Fruit fly (Drosophila melanogaster): ENCODE data around the gene p.

Gene p

DNA sequence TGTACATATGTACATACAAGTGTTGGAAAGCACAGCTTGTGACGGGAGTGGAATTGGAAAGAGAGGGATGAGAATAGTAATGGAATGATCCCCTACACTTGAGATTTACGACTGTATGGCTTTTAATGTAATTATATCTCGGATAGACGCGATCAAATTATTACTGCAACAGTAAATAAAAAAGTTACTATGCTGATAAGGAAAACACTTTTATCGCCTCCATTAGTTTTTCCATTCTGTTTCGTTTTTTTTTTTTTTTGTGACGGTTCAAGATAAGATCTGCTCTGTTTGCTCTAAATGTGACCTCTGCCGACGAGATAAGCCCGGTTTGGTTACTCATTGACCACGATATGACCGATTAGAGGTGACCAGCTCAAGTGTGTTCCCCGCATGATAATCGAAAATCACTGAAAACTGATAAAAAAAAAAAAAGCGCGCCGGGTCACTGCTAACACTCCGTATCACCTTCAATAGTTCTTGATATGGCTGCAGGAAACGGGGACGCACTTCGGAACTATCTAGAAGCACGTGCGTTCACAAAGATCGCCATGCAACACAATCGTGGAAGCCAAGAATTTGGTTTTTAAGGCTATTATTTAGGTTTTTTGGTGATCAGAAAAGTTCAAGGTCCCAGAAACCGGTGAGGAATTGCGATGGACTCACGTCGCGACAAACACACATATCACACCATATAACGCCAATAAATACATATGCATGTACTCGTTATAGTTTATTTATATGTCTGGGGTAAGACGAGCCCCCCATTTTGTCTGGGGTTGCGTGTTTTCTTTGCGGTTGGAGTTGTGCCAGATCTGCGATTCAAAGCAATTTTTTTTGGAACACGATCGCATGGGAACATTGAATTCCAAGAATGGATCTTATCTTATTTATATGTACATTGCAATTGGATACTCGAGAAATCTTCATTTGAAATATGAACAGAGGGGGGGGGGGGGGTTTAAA is at the start of gene p (continued):
- TF ChIP-seq Med (GFP tag) (peak; percentile 77), row (GFP tag; IDR thresholded peaks at IDR 0.05) (peak; percentile 47; the same call in 2 of the 3 replicates), Adf1 (GFP tag; IDR thresholded peaks at IDR 0.05) (no peak), Fer3 (tag; optimal IDR thresholded peaks at IDR 0.05) (peak; percentile 21), p53 (GFP tag; optimal IDR thresholded peaks at IDR 0.05) (no peak), CG15011 (GFP tag; optimal IDR thresholded peaks at IDR 0.05) (no peak), tx (GFP tag; optimal IDR thresholded peaks at IDR 0.05) (no peak), br (optimal IDR thresholded peaks at IDR 0.05) (no peak), CoRest (tag; optimal IDR thresholded peaks at IDR 0.05) (peak; percentile 11), Dip2 (GFP tag; IDR thresholded peaks at IDR 0.05) (no peak), ranshi (GFP tag; IDR thresholded peaks at IDR 0.05) (no peak), bbx (GFP tag; IDR thresholded peaks at IDR 0.05; ENCODE audit: partially characterized antibody) (no peak), Dref (GFP tag; IDR thresholded peaks at IDR 0.05) (no peak), wor (GFP tag; IDR thresholded peaks at IDR 0.05) (no peak), Doc2 (GFP tag; IDR thresholded peaks at IDR 0.05) (no peak), Atf3 (GFP tag; optimal IDR thresholded peaks at IDR 0.05) (no peak), ERR (GFP tag; optimal IDR thresholded peaks at IDR 0.05) (no peak), Doc3 (GFP tag; IDR thresholded peaks at IDR 0.05; ENCODE audit: partially characterized antibody) (no peak), sens (GFP tag) (peak; percentile 90), jigr1 (GFP tag; IDR thresholded peaks at IDR 0.05) (no peak), NFAT (GFP tag; IDR thresholded peaks at IDR 0.05) (no peak), Spps (tag; optimal IDR thresholded peaks at IDR 0.05) (no peak), caup (GFP tag; optimal IDR thresholded peaks at IDR 0.05; ENCODE audit: severe bottlenecking) (peak; percentile 61), CG2678 (tag; optimal IDR thresholded peaks at IDR 0.05) (peak; percentile 45), HLH54F (GFP tag; optimal IDR thresholded peaks at IDR 0.05) (peak; percentile 39), salm (tag; optimal IDR thresholded peaks at IDR 0.05) (peak; percentile 64), slp2 (GFP tag; optimal IDR thresholded peaks at IDR 0.05) (peak; percentile 36), bcd (GFP tag; optimal IDR thresholded peaks at IDR 0.05) (peak; percentile 32), CG11456 (GFP tag; IDR thresholded peaks at IDR 0.05) (0 out of 3 replicates have a peak, but pooled peaks have one; percentile 61), lilli (GFP tag; optimal IDR thresholded peaks at IDR 0.05) (peak; percentile 46), grau (tag; optimal IDR thresholded peaks at IDR 0.05) (peak; percentile 15), CG18476 (GFP tag; optimal IDR thresholded peaks at IDR 0.05) (peak; percentile 27), chinmo (GFP tag; IDR thresholded peaks at IDR 0.05; ENCODE audit: partially characterized antibody) (0 out of 4 replicates have a peak, but pooled peaks have one; percentile 68), CG9215 (GFP tag; IDR thresholded peaks at IDR 0.05) (no peak), E2f1 (GFP tag; IDR thresholded peaks at IDR 0.05) (no peak), gsb (GFP tag; IDR thresholded peaks at IDR 0.05) (no peak), Ada2b (GFP tag; IDR thresholded peaks at IDR 0.05) (no peak), trem (tag; optimal IDR thresholded peaks at IDR 0.05) (peak; percentile 19), schlank (tag; optimal IDR thresholded peaks at IDR 0.05) (peak; percentile 47), crp (GFP tag; optimal IDR thresholded peaks at IDR 0.05) (no peak), E2f2 (GFP tag; IDR thresholded peaks at IDR 0.05) (no peak), NC2β (GFP tag; optimal IDR thresholded peaks at IDR 0.05) (peak; percentile 15), CG14441 (GFP tag; IDR thresholded peaks at IDR 0.05) (no peak), esg (GFP tag; conservative IDR thresholded peaks at IDR 0.05) (no peak), CG18764 (GFP tag; optimal IDR thresholded peaks at IDR 0.05) (peak; percentile 27), dan (GFP tag; IDR thresholded peaks at IDR 0.05) (no peak), CG18262 (tag; optimal IDR thresholded peaks at IDR 0.05) (peak; percentile 41), CTCF (GFP tag; optimal IDR thresholded peaks at IDR 0.05) (peak; percentile 11), Scr (GFP tag; IDR thresholded peaks at IDR 0.05; ENCODE audit: partially characterized antibody) (no peak), dm (GFP tag; optimal IDR thresholded peaks at IDR 0.05) (no peak), shn (GFP tag; optimal IDR thresholded peaks at IDR 0.05) (peak; percentile 39)

All from whole organism, embryonic.